Worm (Caenorhabditis elegans): ENCODE data around the gene Y37E11AM.3.

ce11 chrIV:3709200-3709599 is 9.8 kb downstream of the Y37E11AM.3 start, which contains the start of gene Y37E11AL.1:
- no peak for TF ChIP-seq ceh-44 (GFP tag; IDR thresholded peaks at IDR 0.05)
- peak; percentile 34 for TF ChIP-seq aha-1 (tag)
- TF ChIP-seq php-3 (GFP tag; IDR thresholded peaks at IDR 0.05) = no peak
- TF ChIP-seq F26F4.8 (GFP tag; conservative IDR thresholded peaks at IDR 0.05) = no peak
- no peak for TF ChIP-seq nhr-77 (tag; optimal IDR thresholded peaks at IDR 0.05)

Data from whole organism, L4 larva.